Worm (Caenorhabditis elegans): ENCODE data around the gene wee-1.3.
A peak's percentile ranks its signal among the peaks of the same experiment; 100 is the strongest.

The wee-1.3 gene

ce11 chrII:9746069-9746468 is 29.8 kb upstream of the wee-1.3 start, which contains the start of the genes Y53C12B.1 and nos-3 (continued):
- TF ChIP-seq nhr-23 (tag; optimal IDR thresholded peaks at IDR 0.05): no peak
- no peak for TF ChIP-seq nhr-6 (tag; optimal IDR thresholded peaks at IDR 0.05)
- peak; percentile 62 for TF ChIP-seq mab-5 (tag; optimal IDR thresholded peaks at IDR 0.05)
- TF ChIP-seq nhr-25 (tag; optimal IDR thresholded peaks at IDR 0.05): peak; percentile 75
- no peak for TF ChIP-seq elt-3 (tag; optimal IDR thresholded peaks at IDR 0.05)

DNA sequence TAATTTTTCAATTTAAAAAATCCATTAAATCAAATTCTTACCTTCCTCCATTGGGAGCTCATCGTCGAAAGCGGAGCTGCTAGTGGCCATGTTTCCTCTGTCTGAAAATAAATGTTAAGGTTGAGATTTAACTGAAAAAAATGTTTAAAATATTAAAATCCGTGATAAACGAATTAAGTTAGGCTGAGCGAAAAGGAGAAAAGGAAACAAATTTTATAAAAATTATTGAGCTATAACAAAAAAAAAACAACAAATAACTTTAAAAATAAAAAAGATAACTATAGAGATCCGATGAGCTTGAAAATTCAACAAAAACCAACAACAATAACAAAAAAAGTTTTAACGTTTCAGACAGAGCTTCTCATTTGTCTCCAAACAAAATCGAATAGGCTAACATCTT is 26.5 kb upstream of the wee-1.3 start, which contains the start of gene pno-1:
TSS of gene pno-1 (minus strand) at position 101 of the 400 bp plus-strand sequence.
- TF ChIP-seq nhr-77 (tag; optimal IDR thresholded peaks at IDR 0.05) (no peak), lsy-2 (tag; optimal IDR thresholded peaks at IDR 0.05) (no peak), nhr-23 (tag; optimal IDR thresholded peaks at IDR 0.05) (no peak), alr-1 (tag; optimal IDR thresholded peaks at IDR 0.05) (no peak), unc-62 (GFP tag; optimal IDR thresholded peaks at IDR 0.05) (no peak), unc-39 (tag; optimal IDR thresholded peaks at IDR 0.05) (no peak), aly-2 (tag; optimal IDR thresholded peaks at IDR 0.05) (no peak), F13H6.1 (tag; optimal IDR thresholded peaks at IDR 0.05) (no peak), ztf-11 (tag; optimal IDR thresholded peaks at IDR 0.05) (no peak), skn-1 (tag; optimal IDR thresholded peaks at IDR 0.05) (no peak), nhr-21 (tag; optimal IDR thresholded peaks at IDR 0.05) (no peak), nhr-237 (tag; optimal IDR thresholded peaks at IDR 0.05) (no peak), fos-1 (tag; optimal IDR thresholded peaks at IDR 0.05) (no peak), lin-11 (tag; optimal IDR thresholded peaks at IDR 0.05) (no peak), lin-39 (tag; optimal IDR thresholded peaks at IDR 0.05) (no peak), R02D3.7 (tag; optimal IDR thresholded peaks at IDR 0.05) (no peak)

- TF ChIP-seq nhr-237 (tag; optimal IDR thresholded peaks at IDR 0.05): no peak
- no peak for TF ChIP-seq F13H6.1 (tag; optimal IDR thresholded peaks at IDR 0.05)
- TF ChIP-seq ceh-16 (tag; optimal IDR thresholded peaks at IDR 0.05): no peak
- TF ChIP-seq elt-3 (tag; optimal IDR thresholded peaks at IDR 0.05): no peak
- no peak for TF ChIP-seq nhr-25 (tag; optimal IDR thresholded peaks at IDR 0.05)
- TF ChIP-seq aly-2 (tag; optimal IDR thresholded peaks at IDR 0.05): no peak
- TF ChIP-seq dmd-4 (tag; optimal IDR thresholded peaks at IDR 0.05): no peak
- no peak for TF ChIP-seq elt-1 (tag; optimal IDR thresholded peaks at IDR 0.05)
- TF ChIP-seq mbf-1 (tag; optimal IDR thresholded peaks at IDR 0.05): no peak
- TF ChIP-seq snpc-4 (tag; optimal IDR thresholded peaks at IDR 0.05): no peak
- TF ChIP-seq nhr-129 (tag; optimal IDR thresholded peaks at IDR 0.05): no peak
- no peak for TF ChIP-seq egl-27 (tag; optimal IDR thresholded peaks at IDR 0.05)
- no peak for TF ChIP-seq R02D3.7 (tag; optimal IDR thresholded peaks at IDR 0.05)
These were observed 25.1 kb upstream of the wee-1.3 start for ce11 chrII:9741400-9741799.

DNA sequence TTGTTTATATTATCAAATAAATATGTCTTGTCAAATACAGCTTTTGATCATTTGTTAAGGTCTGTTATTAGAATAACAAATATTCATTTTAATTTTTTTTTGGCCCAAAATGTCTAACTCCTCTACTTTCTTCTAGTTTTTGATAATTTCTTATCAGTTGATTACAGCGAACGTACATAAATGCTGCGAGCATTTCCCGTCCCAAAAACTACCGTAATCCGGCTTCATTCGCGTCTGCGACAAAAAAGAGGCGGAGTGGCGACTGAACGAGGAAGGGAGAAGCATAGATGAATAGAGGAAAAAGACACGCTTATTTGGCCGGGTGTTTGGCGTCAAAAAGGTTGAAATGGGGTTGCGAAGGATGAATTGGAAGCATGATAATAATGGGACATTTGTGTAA is 24.3 kb upstream of the wee-1.3 start:
- peak; percentile 39 for TF ChIP-seq fos-1 (tag; optimal IDR thresholded peaks at IDR 0.05)
- peak; percentile 10 for TF ChIP-seq sma-9 (GFP tag; optimal IDR thresholded peaks at IDR 0.05)
- no peak for TF ChIP-seq sma-9 (tag; optimal IDR thresholded peaks at IDR 0.05)
- TF ChIP-seq crh-2 (tag; optimal IDR thresholded peaks at IDR 0.05): peak; percentile 42
- TF ChIP-seq mab-5 (tag; optimal IDR thresholded peaks at IDR 0.05): no peak
- no peak for TF ChIP-seq nhr-11 (tag; optimal IDR thresholded peaks at IDR 0.05)
- peak in 1 of 2 experiments; percentile 53 for TF ChIP-seq lsy-2 (tag; optimal IDR thresholded peaks at IDR 0.05)

ce11 chrII:9738820-9739219 is 22.6 kb upstream of the wee-1.3 start:
- TF ChIP-seq fos-1 (tag; optimal IDR thresholded peaks at IDR 0.05) (peak; percentile 81), sem-4 (tag; optimal IDR thresholded peaks at IDR 0.05) (no peak), mbf-1 (tag; optimal IDR thresholded peaks at IDR 0.05) (no peak), F13H6.1 (tag; optimal IDR thresholded peaks at IDR 0.05) (peak; percentile 37), crh-2 (tag; optimal IDR thresholded peaks at IDR 0.05) (peak; percentile 36), nhr-237 (tag; optimal IDR thresholded peaks at IDR 0.05) (no peak), blmp-1 (tag; optimal IDR thresholded peaks at IDR 0.05; ENCODE audit: insufficient read depth) (no peak)

DNA sequence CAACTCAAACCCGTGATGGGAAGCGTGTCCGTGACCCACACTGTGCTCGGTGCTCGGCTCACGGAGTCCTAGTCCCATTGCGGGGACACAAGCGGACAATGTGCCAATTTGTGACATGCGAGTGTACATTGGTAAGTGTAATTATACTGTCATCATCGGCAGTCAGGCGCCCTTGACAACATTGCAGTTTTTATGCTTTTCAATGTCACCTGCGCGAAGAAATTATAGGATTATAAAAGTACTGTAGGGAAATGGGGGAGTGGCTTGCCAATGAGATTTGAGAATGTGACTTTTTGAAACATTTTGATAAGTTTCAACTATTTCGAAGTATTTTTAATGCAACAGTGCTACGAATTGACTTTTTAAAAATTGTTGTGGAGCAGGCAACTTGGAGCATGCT is 19.5 kb upstream of the wee-1.3 start:
- TF ChIP-seq skn-1 (tag; optimal IDR thresholded peaks at IDR 0.05): no peak
